Worm (Caenorhabditis elegans): ENCODE measurements around the gene F56D2.2.

F56D2.2 gene

ce11 chrIII:5604080-5604479 is 17.0 kb downstream of the F56D2.2 start, which contains the start of gene xnd-1 (continued):
- peak; percentile 54; the same call in 1 of the 2 replicates for TF ChIP-seq B0019.2 (GFP tag; conservative IDR thresholded peaks at IDR 0.05)
- no peak for TF ChIP-seq sdz-38 (tag; optimal IDR thresholded peaks at IDR 0.05)
- TF ChIP-seq B0336.3 (GFP tag; IDR thresholded peaks at IDR 0.05): no peak
- TF ChIP-seq F23B12.7 (tag; optimal IDR thresholded peaks at IDR 0.05; ENCODE audit: insufficient read depth): no peak
- TF ChIP-seq K11D2.4 (GFP tag; IDR thresholded peaks at IDR 0.05): no peak
- TF ChIP-seq F57C9.4 (tag; optimal IDR thresholded peaks at IDR 0.05): no peak
- TF ChIP-seq D2030.7 (GFP tag; IDR thresholded peaks at IDR 0.05): peak; percentile 43; the same call in 1 of the 2 replicates
- peak; percentile 19 for TF ChIP-seq dpl-1 (GFP tag; optimal IDR thresholded peaks at IDR 0.05)
- no peak for TF ChIP-seq tbx-9 (tag; optimal IDR thresholded peaks at IDR 0.05; ENCODE audit: borderline replicate concordance)
- TF ChIP-seq fkh-3 (tag; optimal IDR thresholded peaks at IDR 0.05): no peak
- TF ChIP-seq bed-2 (GFP tag; IDR thresholded peaks at IDR 0.05): no peak
- TF ChIP-seq K12H6.12 (tag; optimal IDR thresholded peaks at IDR 0.05): no peak
- TF ChIP-seq attf-6 (GFP tag; IDR thresholded peaks at IDR 0.05): no peak
- TF ChIP-seq chd-7 (tag; optimal IDR thresholded peaks at IDR 0.05): no peak
- peak; percentile 52 for TF ChIP-seq ceh-91 (GFP tag; IDR thresholded peaks at IDR 0.05)
- no peak for TF ChIP-seq unc-130 (GFP tag; optimal IDR thresholded peaks at IDR 0.05)
- TF ChIP-seq ccch-3 (GFP tag; optimal IDR thresholded peaks at IDR 0.05): no peak
- TF ChIP-seq T07F8.4 (tag; optimal IDR thresholded peaks at IDR 0.05): no peak
- no peak for TF ChIP-seq attf-3 (GFP tag; conservative IDR thresholded peaks at IDR 0.05)
- TF ChIP-seq ceh-100 (GFP tag; IDR thresholded peaks at IDR 0.05): no peak
- no peak for TF ChIP-seq F39B2.1 (GFP tag; IDR thresholded peaks at IDR 0.05)
- no peak for TF ChIP-seq snpc-3.4 (tag; optimal IDR thresholded peaks at IDR 0.05)
- no peak for TF ChIP-seq pha-4 (tag; optimal IDR thresholded peaks at IDR 0.05)
- TF ChIP-seq madf-10 (tag; optimal IDR thresholded peaks at IDR 0.05): no peak
- no peak for TF ChIP-seq madf-3 (GFP tag; IDR thresholded peaks at IDR 0.05)
- no peak for TF ChIP-seq egl-44 (GFP tag; IDR thresholded peaks at IDR 0.05)
- no peak for TF ChIP-seq dpff-1 (tag; optimal IDR thresholded peaks at IDR 0.05)
- no peak for TF ChIP-seq nhr-90 (tag; optimal IDR thresholded peaks at IDR 0.05)
- TF ChIP-seq aptf-3 (GFP tag; IDR thresholded peaks at IDR 0.05): no peak
- TF ChIP-seq snpc-4 (GFP tag; optimal IDR thresholded peaks at IDR 0.05): no peak
- no peak for TF ChIP-seq snpc-4 (tag; optimal IDR thresholded peaks at IDR 0.05)
- no peak for TF ChIP-seq ceh-40 (GFP tag; IDR thresholded peaks at IDR 0.05)
- no peak for TF ChIP-seq repo-1 (tag; optimal IDR thresholded peaks at IDR 0.05)
- peak; percentile 46 for TF ChIP-seq lin-54 (GFP tag; optimal IDR thresholded peaks at IDR 0.05)
- TF ChIP-seq gei-17 (GFP tag; optimal IDR thresholded peaks at IDR 0.05): no peak
- TF ChIP-seq ekl-4 (GFP tag; IDR thresholded peaks at IDR 0.05): no peak
- no peak for TF ChIP-seq ztf-28 (GFP tag; IDR thresholded peaks at IDR 0.05)
- no peak for TF ChIP-seq die-1 (tag; optimal IDR thresholded peaks at IDR 0.05)
- no peak for TF ChIP-seq nhr-80 (tag; optimal IDR thresholded peaks at IDR 0.05)
- TF ChIP-seq F57A8.1 (GFP tag; optimal IDR thresholded peaks at IDR 0.05): no peak
- TF ChIP-seq sptf-2 (GFP tag; optimal IDR thresholded peaks at IDR 0.05): no peak
- TF ChIP-seq mxl-1 (tag; optimal IDR thresholded peaks at IDR 0.05): no peak
- TF ChIP-seq hlh-12 (tag; optimal IDR thresholded peaks at IDR 0.05): no peak
- no peak for TF ChIP-seq F52B5.7 (tag; optimal IDR thresholded peaks at IDR 0.05)
- TF ChIP-seq snpc-1.1 (tag; optimal IDR thresholded peaks at IDR 0.05; ENCODE audit: insufficient read depth): no peak
- TF ChIP-seq let-526 (GFP tag; IDR thresholded peaks at IDR 0.05): no peak
- no peak for TF ChIP-seq Y67H2A.10 (GFP tag; conservative IDR thresholded peaks at IDR 0.05)
- TF ChIP-seq ama-1 (optimal IDR thresholded peaks at IDR 0.05): no peak
- no peak for TF ChIP-seq ama-1 (GFP tag; optimal IDR thresholded peaks at IDR 0.05)
- TF ChIP-seq aptf-2 (GFP tag; conservative IDR thresholded peaks at IDR 0.05): no peak
- no peak for TF ChIP-seq ztf-26 (tag; optimal IDR thresholded peaks at IDR 0.05)

All from whole organism, young adult.